Worm (Caenorhabditis elegans) whole organism, L3 larva: ENCODE data around the gene T21C9.6.

ENCODE experiments used
- R02D3.7 ChIP-seq: fragments of 150-350 bp; optimal IDR thresholded peaks from 2 replicates; lab custom pipeline; 2014; ENCODE audit warnings: missing biosample characterization, missing genetic modification characterization
- egl-27 ChIP-seq: sonication (generic microtip); optimal IDR thresholded peaks from 4 replicates; lab custom pipeline; 2017; ENCODE audit warnings: missing biosample characterization, missing genetic modification reagents, missing genetic modification characterization
- elt-2 ChIP-seq: sonication (generic microtip); optimal IDR thresholded peaks from 2 replicates; lab custom pipeline; 2016; ENCODE audit warnings: missing genetic modification reagents, mild to moderate bottlenecking, missing genetic modification characterization, missing compliant biosample characterization
- fkh-10 ChIP-seq: sonication (generic microtip); optimal IDR thresholded peaks from 2 replicates; lab custom pipeline; 2017; ENCODE audit warnings: missing biosample characterization, missing genetic modification reagents, missing genetic modification characterization
- hmg-11 ChIP-seq: sonication (generic microtip); optimal IDR thresholded peaks from 2 replicates; lab custom pipeline; 2016; ENCODE audit warnings: missing genetic modification characterization, missing compliant biosample characterization
- nhr-12 ChIP-seq: fragments of 150-350 bp; optimal IDR thresholded peaks from 2 replicates; lab custom pipeline; 2014; ENCODE audit warnings: missing biosample characterization, missing genetic modification characterization
- nhr-237 ChIP-seq: fragments of 150-350 bp; optimal IDR thresholded peaks from 2 replicates; lab custom pipeline; 2014; ENCODE audit warnings: missing biosample characterization, missing genetic modification characterization
- nhr-25 ChIP-seq: sonication (generic microtip); optimal IDR thresholded peaks from 2 replicates; lab custom pipeline; 2017; ENCODE audit warnings: missing biosample characterization, missing genetic modification characterization
- nhr-28 ChIP-seq: fragments of 150-350 bp; optimal IDR thresholded peaks from 2 replicates; lab custom pipeline; 2014; ENCODE audit warnings: missing biosample characterization, missing genetic modification characterization
- snpc-4 ChIP-seq: fragments of 150-350 bp; optimal IDR thresholded peaks from 2 replicates; lab custom pipeline; 2014; ENCODE audit warnings: missing biosample characterization, missing genetic modification characterization

- no peak for TF ChIP-seq R02D3.7 (tag; lab: Kevin White, UChicago)
- TF ChIP-seq elt-2, result no peak
- TF ChIP-seq nhr-25 (tag; lab: Kevin White, UChicago), result no peak
- no peak for TF ChIP-seq egl-27 (tag; lab: Kevin White, UChicago)
- TF ChIP-seq snpc-4 (tag; lab: Kevin White, UChicago), result no peak
- TF ChIP-seq nhr-28 (tag; lab: Kevin White, UChicago), result no peak
- TF ChIP-seq nhr-12 (tag; lab: Kevin White, UChicago), result no peak
- no peak for TF ChIP-seq fkh-10 (GFP tag; lab: Kevin White, UChicago)
- no peak for TF ChIP-seq nhr-237 (tag; lab: Kevin White, UChicago)
- no peak for TF ChIP-seq hmg-11 (tag; lab: Kevin White, UChicago)
These were observed 48.8 kb downstream of the T21C9.6 start for ce11 chrV:10630497-10630896.
